Worm (Caenorhabditis elegans) whole organism, late embryonic: ENCODE measurements around the gene sms-2.

Experiments used
- C08G9.2 ChIP-seq: sonication (generic microtip); optimal IDR thresholded peaks from 2 replicates; lab custom pipeline; 2016; ENCODE audit warnings: mild to moderate bottlenecking, missing genetic modification characterization, moderate library complexity, missing compliant biosample characterization
- F13H6.1 ChIP-seq: sonication (generic microtip); optimal IDR thresholded peaks from 2 replicates; lab custom pipeline; 2016; ENCODE audit warnings: missing genetic modification characterization, missing compliant biosample characterization
- T23F11.4 ChIP-seq: fragments of 200-800 bp; sonication (Bioruptor generic); optimal IDR thresholded peaks from 2 replicates; lab custom pipeline; 2018; ENCODE audit warnings: mild to moderate bottlenecking, missing genetic modification characterization, missing compliant biosample characterization
- ahr-1 ChIP-seq: sonication (generic microtip); optimal IDR thresholded peaks from 2 replicates; lab custom pipeline; 2016; ENCODE audit warnings: missing genetic modification characterization, missing compliant biosample characterization
- ama-1 ChIP-seq: fragments of 150-350 bp; optimal IDR thresholded peaks from 2 replicates; lab custom pipeline; 2014
- ceh-18 ChIP-seq: sonication (generic microtip); optimal IDR thresholded peaks from 2 replicates; lab custom pipeline; 2016; ENCODE audit warnings: missing genetic modification characterization, missing compliant biosample characterization
- ceh-19 ChIP-seq: fragments of 200-800 bp; sonication (Bioruptor generic); optimal IDR thresholded peaks from 2 replicates; lab custom pipeline; 2018; ENCODE audit warnings: mild to moderate bottlenecking, missing genetic modification characterization, missing compliant biosample characterization
- ceh-30 ChIP-seq: fragments of 150-350 bp; optimal IDR thresholded peaks from 2 replicates; lab custom pipeline; 2014; ENCODE audit warnings: missing biosample characterization, missing genetic modification characterization
- ceh-31 ChIP-seq: sonication (generic microtip); optimal IDR thresholded peaks from 2 replicates; lab custom pipeline; 2016; ENCODE audit warnings: missing genetic modification characterization, missing compliant biosample characterization
- ceh-34 ChIP-seq: sonication (generic microtip); optimal IDR thresholded peaks from 2 replicates; lab custom pipeline; 2016; ENCODE audit warnings: mild to moderate bottlenecking, missing genetic modification characterization, missing compliant biosample characterization
- ceh-45 ChIP-seq: fragments of 200-800 bp; sonication (Bioruptor generic); IDR thresholded peaks from 2 replicates; pipeline ENCODE4 v1.3.6; 2022; ENCODE audit warnings: missing genetic modification reagents, missing genetic modification characterization, missing compliant biosample characterization
- ceh-48 ChIP-seq: sonication (generic microtip); optimal IDR thresholded peaks from 2 replicates; lab custom pipeline; 2016; ENCODE audit warnings: missing genetic modification characterization, inconsistent platforms, missing compliant biosample characterization
- ceh-9 ChIP-seq: sonication (generic microtip); optimal IDR thresholded peaks from 2 replicates; lab custom pipeline; 2016; ENCODE audit warnings: mild to moderate bottlenecking, missing genetic modification characterization, inconsistent platforms, missing compliant biosample characterization
- elt-2 ChIP-seq: sonication (generic microtip); optimal IDR thresholded peaks from 2 replicates; lab custom pipeline; 2016; ENCODE audit warnings: missing genetic modification reagents, missing genetic modification characterization, missing compliant biosample characterization
- elt-4 ChIP-seq: sonication (generic microtip); optimal IDR thresholded peaks from 2 replicates; lab custom pipeline; 2016; ENCODE audit warnings: missing genetic modification characterization, missing compliant biosample characterization
- ets-4 ChIP-seq: sonication (generic microtip); optimal IDR thresholded peaks from 2 replicates; lab custom pipeline; 2016; ENCODE audit warnings: missing genetic modification characterization, missing compliant biosample characterization
- eyg-1 ChIP-seq: sonication (generic microtip); optimal IDR thresholded peaks from 2 replicates; lab custom pipeline; 2016; ENCODE audit warnings: missing genotype, missing genetic modification characterization, missing compliant biosample characterization
- gmeb-2 ChIP-seq: sonication (generic microtip); optimal IDR thresholded peaks from 2 replicates; lab custom pipeline; 2016; ENCODE audit warnings: missing genetic modification characterization, inconsistent platforms, missing compliant biosample characterization
- hlh-13 ChIP-seq: fragments of 200-800 bp; sonication (Bioruptor generic); optimal IDR thresholded peaks from 2 replicates; lab custom pipeline; 2018; ENCODE audit warnings: mild to moderate bottlenecking, missing genetic modification characterization, missing compliant biosample characterization
- hlh-30 ChIP-seq: sonication (generic microtip); optimal IDR thresholded peaks from 2 replicates; lab custom pipeline; 2017; ENCODE audit warnings: antibody characterized with exemption, missing genetic modification characterization, missing compliant biosample characterization; ENCODE audit not compliant: insufficient read depth
- mec-3 ChIP-seq: sonication (generic microtip); optimal IDR thresholded peaks from 2 replicates; lab custom pipeline; 2016; ENCODE audit warnings: borderline replicate concordance, missing genetic modification characterization, missing compliant biosample characterization
- nhr-11 ChIP-seq: fragments of 150-350 bp; optimal IDR thresholded peaks from 2 replicates; lab custom pipeline; 2014; ENCODE audit warnings: missing biosample characterization, missing genetic modification characterization
- npax-4 ChIP-seq: sonication (generic microtip); optimal IDR thresholded peaks from 2 replicates; lab custom pipeline; 2016; ENCODE audit warnings: missing genetic modification characterization, missing compliant biosample characterization
- odd-2 ChIP-seq: sonication (generic microtip); optimal IDR thresholded peaks from 2 replicates; lab custom pipeline; 2017; ENCODE audit warnings: antibody characterized with exemption, mild to moderate bottlenecking, missing genetic modification characterization, missing compliant biosample characterization
- pax-1 ChIP-seq: fragments of 150-350 bp; optimal IDR thresholded peaks from 2 replicates; lab custom pipeline; 2014; ENCODE audit warnings: missing biosample characterization, missing genetic modification characterization
- pha-4 ChIP-seq: fragments of 150-350 bp; optimal IDR thresholded peaks from 2 replicates; lab custom pipeline; 2018; ENCODE audit warnings: missing biosample characterization, missing genetic modification reagents, missing genetic modification characterization
- pqm-1 ChIP-seq: sonication (generic microtip); optimal IDR thresholded peaks from 2 replicates; lab custom pipeline; 2016; ENCODE audit warnings: missing genetic modification characterization, missing compliant biosample characterization
- pros-1 ChIP-seq: fragments of 150-350 bp; optimal IDR thresholded peaks from 2 replicates; lab custom pipeline; 2014; ENCODE audit warnings: missing biosample characterization, missing genetic modification reagents, missing genetic modification characterization
- ref-2 ChIP-seq: sonication (generic microtip); optimal IDR thresholded peaks from 2 replicates; lab custom pipeline; 2016; ENCODE audit warnings: missing genetic modification characterization, missing compliant biosample characterization
- rnt-1 ChIP-seq: sonication (generic microtip); optimal IDR thresholded peaks from 2 replicates; lab custom pipeline; 2016; ENCODE audit warnings: missing genetic modification characterization, missing compliant biosample characterization
- sdc-2 ChIP-seq: sonication (generic microtip); optimal IDR thresholded peaks from 2 replicates; lab custom pipeline; 2016; ENCODE audit warnings: missing genotype, missing genetic modification characterization, missing compliant biosample characterization
- sox-4 ChIP-seq: sonication (generic microtip); optimal IDR thresholded peaks from 2 replicates; lab custom pipeline; 2017; ENCODE audit warnings: mild to moderate bottlenecking, missing genetic modification characterization, inconsistent platforms, missing compliant biosample characterization
- syd-9 ChIP-seq: sonication (generic microtip); optimal IDR thresholded peaks from 2 replicates; lab custom pipeline; 2016; ENCODE audit warnings: mild to moderate bottlenecking, missing genetic modification characterization, moderate library complexity, missing compliant biosample characterization
- tbx-7 ChIP-seq: sonication (generic microtip); optimal IDR thresholded peaks from 2 replicates; lab custom pipeline; 2016; ENCODE audit warnings: missing genotype, missing genetic modification characterization, missing compliant biosample characterization
- ttx-3 ChIP-seq: sonication (generic microtip); optimal IDR thresholded peaks from 2 replicates; lab custom pipeline; 2016; ENCODE audit warnings: missing genetic modification reagents, missing genetic modification characterization, missing compliant biosample characterization
- unc-42 ChIP-seq: sonication (generic microtip); optimal IDR thresholded peaks from 2 replicates; lab custom pipeline; 2016; ENCODE audit warnings: missing genotype, missing genetic modification characterization, missing compliant biosample characterization
- unc-86 ChIP-seq: sonication (generic microtip); optimal IDR thresholded peaks from 2 replicates; lab custom pipeline; 2016; ENCODE audit warnings: missing genetic modification characterization, missing compliant biosample characterization

sms-2 gene

DNA sequence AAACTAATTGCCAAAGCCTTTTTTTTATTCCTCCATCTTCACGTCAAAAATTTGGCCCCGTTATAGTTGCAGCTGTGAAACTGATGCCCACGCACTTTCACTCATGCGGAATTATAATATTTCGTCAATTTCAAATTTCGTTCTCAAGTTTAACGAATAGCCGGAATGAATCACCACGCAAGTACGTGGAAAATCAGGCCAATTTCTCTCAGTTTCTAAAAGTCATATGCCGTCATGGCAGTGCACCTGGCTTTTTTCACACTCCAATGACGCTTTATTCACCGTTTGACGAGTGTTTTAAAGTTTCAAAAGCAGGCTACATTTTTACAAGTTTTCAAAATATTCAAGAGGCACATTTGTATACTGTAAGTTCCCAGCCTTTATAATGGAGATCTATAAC lies 798 bp downstream of the sms-2 start:
- TF ChIP-seq pros-1 (tag; lab: Kevin White, UChicago) (no peak), sdc-2 (no peak), pqm-1 (no peak), elt-4 (no peak), ceh-19 (GFP tag; lab: Kevin White, UChicago) (no peak), C08G9.2 (no peak), ceh-18 (tag; lab: Kevin White, UChicago) (no peak), ama-1 (lab: Kevin White, UChicago) (no peak), ceh-31 (tag; lab: Kevin White, UChicago) (no peak), mec-3 (no peak), ttx-3 (no peak), unc-86 (tag; lab: Kevin White, UChicago) (no peak), syd-9 (tag; lab: Kevin White, UChicago) (no peak), hlh-13 (GFP tag; lab: Kevin White, UChicago) (no peak), tbx-7 (no peak), nhr-11 (tag; lab: Kevin White, UChicago) (no peak), unc-42 (tag; lab: Kevin White, UChicago) (no peak), eyg-1 (tag; lab: Kevin White, UChicago) (no peak), ceh-9 (tag; lab: Kevin White, UChicago) (no peak), pha-4 (tag; lab: Kevin White, UChicago) (no peak)

DNA sequence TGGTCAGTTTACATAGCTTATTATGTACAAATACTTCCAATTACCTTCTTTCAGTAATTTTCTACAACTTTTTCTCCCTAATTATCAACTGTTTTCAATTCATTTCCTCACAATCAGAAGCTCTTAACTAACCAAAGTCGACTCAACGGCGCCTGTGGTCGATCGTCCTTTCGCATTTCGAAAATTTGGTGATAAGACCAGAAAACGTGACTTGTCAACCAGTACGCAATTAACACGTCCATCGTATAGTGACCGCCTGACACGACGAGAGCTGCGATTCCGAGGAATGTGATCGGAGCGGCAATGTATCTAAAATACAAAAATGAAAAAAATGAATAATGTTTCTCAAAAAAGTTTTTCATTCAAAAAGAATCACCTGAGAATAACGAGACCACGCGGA lies 3.0 kb downstream of the sms-2 start:
- TF ChIP-seq ceh-34 (tag; lab: Kevin White, UChicago) (no peak), pax-1 (tag; lab: Kevin White, UChicago) (no peak), ttx-3 (no peak), ceh-45 (GFP tag; lab: Robert Waterston, UW) (no peak), pqm-1 (no peak), ref-2 (tag; lab: Kevin White, UChicago) (no peak), ceh-18 (tag; lab: Kevin White, UChicago) (no peak), hlh-30 (tag; lab: Kevin White, UChicago) (no peak), C08G9.2 (no peak), T23F11.4 (GFP tag; lab: Kevin White, UChicago) (no peak), npax-4 (tag; lab: Kevin White, UChicago) (no peak), rnt-1 (no peak), elt-4 (no peak), nhr-11 (tag; lab: Kevin White, UChicago) (no peak), F13H6.1 (tag; lab: Kevin White, UChicago) (no peak), ceh-31 (tag; lab: Kevin White, UChicago) (no peak), gmeb-2 (tag; lab: Kevin White, UChicago) (no peak), sox-4 (no peak), ceh-48 (tag; lab: Kevin White, UChicago) (no peak), ahr-1 (no peak)

DNA sequence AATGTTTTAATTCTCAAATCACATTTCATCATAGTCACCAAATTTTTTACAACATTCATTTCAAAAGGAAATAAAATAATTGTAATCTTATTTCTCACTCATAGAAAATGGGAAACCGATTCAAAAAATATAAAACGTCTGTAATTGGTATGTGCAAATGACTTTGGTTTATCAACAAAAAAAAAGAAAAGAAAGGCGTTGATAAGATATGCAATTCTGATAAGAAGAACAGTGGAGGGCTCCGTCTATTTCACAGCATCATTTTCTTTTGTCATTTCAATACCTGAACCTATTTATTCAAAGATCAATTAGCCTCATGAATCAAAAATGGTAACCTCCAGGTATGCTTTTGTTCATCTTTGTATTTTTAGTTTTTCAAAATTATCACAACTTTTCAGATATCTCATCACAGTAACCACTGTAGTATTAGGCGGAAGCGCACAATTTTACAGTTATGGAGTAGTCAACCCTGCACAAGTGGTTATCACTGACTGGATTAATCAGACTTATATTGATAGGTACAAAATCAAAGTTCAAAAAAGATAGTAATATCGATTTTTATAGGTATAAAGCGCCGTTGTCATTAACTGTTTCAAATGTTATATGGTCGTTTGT lies 10.3 kb downstream of the sms-2 start, which contains the start of gene F53H8.3:
Gene F53H8.3, plus strand, starts transcription at position 275 of the 615 bp plus-strand sequence.
- peak; percentile 94 for TF ChIP-seq elt-2
- TF ChIP-seq ets-4 (tag; lab: Kevin White, UChicago): no peak

DNA sequence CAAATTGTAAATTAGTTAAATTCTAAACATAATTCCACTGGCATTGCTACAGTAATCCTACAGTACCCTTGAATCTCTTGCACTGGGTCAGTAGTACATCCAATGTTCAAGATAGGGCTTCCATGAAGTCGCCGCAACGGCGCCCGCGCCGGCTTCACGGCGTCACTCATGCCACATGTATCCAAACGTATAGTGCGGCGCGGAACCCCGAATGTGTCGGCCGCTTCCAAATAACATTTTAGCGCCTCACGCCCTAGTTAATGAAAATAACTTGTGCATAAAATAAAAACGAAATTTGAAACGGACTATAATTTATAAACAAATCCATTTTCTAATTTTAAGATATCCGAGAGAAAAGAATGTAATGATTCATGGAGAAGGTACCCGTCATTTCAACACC lies 12.7 kb downstream of the sms-2 start:
- TF ChIP-seq odd-2 (tag; lab: Kevin White, UChicago) (no peak), ceh-48 (tag; lab: Kevin White, UChicago) (no peak), ceh-30 (tag; lab: Kevin White, UChicago) (no peak), ref-2 (tag; lab: Kevin White, UChicago) (no peak)
